Worm (Caenorhabditis elegans): ENCODE data around the gene tag-294.

ce11 chrX:5710637-5711036, 52.6 kb downstream of the tag-294 start, which contains the start of gene cat-1:
- TF ChIP-seq flt-1 (GFP tag; IDR thresholded peaks at IDR 0.05): no peak
- TF ChIP-seq ref-1 (GFP tag; conservative IDR thresholded peaks at IDR 0.05): no peak
- no peak for TF ChIP-seq ztf-29 (GFP tag; IDR thresholded peaks at IDR 0.05)
- TF ChIP-seq T22C8.4 (GFP tag; IDR thresholded peaks at IDR 0.05): no peak
- no peak for TF ChIP-seq ztf-23 (GFP tag; IDR thresholded peaks at IDR 0.05)
- TF ChIP-seq med-1 (GFP tag; optimal IDR thresholded peaks at IDR 0.05; ENCODE audit: insufficient read depth): no peak
- no peak for TF ChIP-seq cog-1 (tag; optimal IDR thresholded peaks at IDR 0.05)

All from whole organism, midembryonic.